Fruit fly (Drosophila melanogaster): Measurements from ENCODE around the gene EloA.
A peak's percentile ranks its signal among the peaks of the same experiment; 100 is the strongest.

EloA gene

DNA sequence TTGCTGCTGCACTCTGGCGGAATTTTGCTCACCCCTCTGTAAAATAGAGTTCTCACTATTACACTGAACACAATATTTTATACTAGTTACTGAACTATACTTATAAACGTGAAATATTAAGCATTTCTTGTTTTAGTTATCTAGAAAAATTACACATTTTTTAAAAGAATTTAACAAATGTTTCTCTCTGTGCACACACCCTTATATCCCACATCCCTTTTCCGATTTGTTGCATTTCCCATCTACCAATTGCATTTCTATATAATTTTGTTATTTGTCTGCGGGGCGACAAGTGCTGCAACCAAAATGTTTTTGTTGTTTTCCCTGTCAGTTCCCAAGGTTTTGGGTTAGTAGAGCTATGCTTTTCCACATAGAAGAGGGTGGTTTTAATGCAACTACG, 51.9 kb downstream of the EloA start (continued):
- TF ChIP-seq CG7839 (tag; optimal IDR thresholded peaks at IDR 0.05), result peak; percentile 4
- no peak for TF ChIP-seq pfk (GFP tag; optimal IDR thresholded peaks at IDR 0.05)
- no peak for TF ChIP-seq pan (optimal IDR thresholded peaks at IDR 0.05)
- TF ChIP-seq pan (GFP tag; optimal IDR thresholded peaks at IDR 0.05 in 1 of 2, IDR thresholded peaks at IDR 0.05 in 1 of 2), result peak in 1 of 2 experiments; percentile 40
- TF ChIP-seq CG10959 (GFP tag; IDR thresholded peaks at IDR 0.05), result peak; percentile 49
- TF ChIP-seq chif (GFP tag; optimal IDR thresholded peaks at IDR 0.05), result peak in 1 of 2 experiments; percentile 46
- TF ChIP-seq CG2712 (tag; optimal IDR thresholded peaks at IDR 0.05), result peak; percentile 76
- TF ChIP-seq fd96Cb (tag; optimal IDR thresholded peaks at IDR 0.05), result peak; percentile 23
- TF ChIP-seq Dll (GFP tag; IDR thresholded peaks at IDR 0.05; ENCODE audit: partially characterized antibody), result no peak
- peak; percentile 46 for TF ChIP-seq Chrac-16 (GFP tag; optimal IDR thresholded peaks at IDR 0.05)
- peak; percentile 13 for TF ChIP-seq trem (tag; optimal IDR thresholded peaks at IDR 0.05)
- peak; percentile 2 for TF ChIP-seq CG4424 (GFP tag; optimal IDR thresholded peaks at IDR 0.05)
- peak; percentile 83 for TF ChIP-seq sens (GFP tag)
- TF ChIP-seq row (GFP tag; IDR thresholded peaks at IDR 0.05), result peak; percentile 49; the same call in 2 of the 3 replicates
- TF ChIP-seq CG17829 (tag; optimal IDR thresholded peaks at IDR 0.05), result peak; percentile 53
- TF ChIP-seq CG10462 (GFP tag; optimal IDR thresholded peaks at IDR 0.05), result peak; percentile 4
- TF ChIP-seq CG3407 (GFP tag; optimal IDR thresholded peaks at IDR 0.05), result no peak
- TF ChIP-seq CG13775 (GFP tag; optimal IDR thresholded peaks at IDR 0.05), result peak; percentile 3
- no peak for TF ChIP-seq CG17359 (tag; optimal IDR thresholded peaks at IDR 0.05)
- TF ChIP-seq lola (GFP tag; optimal IDR thresholded peaks at IDR 0.05), result peak in 1 of 3 experiments; percentile 67
- TF ChIP-seq Hsf (GFP tag; optimal IDR thresholded peaks at IDR 0.05), result peak; percentile 21
- TF ChIP-seq CG17328 (GFP tag; IDR thresholded peaks at IDR 0.05), result 0 out of 2 replicates have a peak, but pooled peaks have one; percentile 28
- TF ChIP-seq NC2β (GFP tag; optimal IDR thresholded peaks at IDR 0.05), result peak; percentile 44
- TF ChIP-seq CG32532 (GFP tag; IDR thresholded peaks at IDR 0.05), result no peak
- peak; percentile 62 for TF ChIP-seq CG8924 (tag; optimal IDR thresholded peaks at IDR 0.05)
- TF ChIP-seq CG31441 (GFP tag; IDR thresholded peaks at IDR 0.05), result peak; percentile 21; the same call in 1 of the 2 replicates
- no peak for TF ChIP-seq schlank (tag; optimal IDR thresholded peaks at IDR 0.05)
- TF ChIP-seq CG10267 (tag; optimal IDR thresholded peaks at IDR 0.05), result peak; percentile 50
- peak; percentile 41 for TF ChIP-seq D19A (tag; optimal IDR thresholded peaks at IDR 0.05)
- peak; percentile 12 for TF ChIP-seq Ssrp (tag; optimal IDR thresholded peaks at IDR 0.05)
- peak; percentile 6 for TF ChIP-seq tin (GFP tag; optimal IDR thresholded peaks at IDR 0.05)
- TF ChIP-seq ara (GFP tag; IDR thresholded peaks at IDR 0.05), result peak; percentile 51; the same call in 1 of the 2 replicates
- peak; percentile 87 for TF ChIP-seq zf30C (GFP tag; optimal IDR thresholded peaks at IDR 0.05)
- TF ChIP-seq Nf-YB (GFP tag; optimal IDR thresholded peaks at IDR 0.05), result peak; percentile 59
- TF ChIP-seq fd64A (GFP tag; optimal IDR thresholded peaks at IDR 0.05), result no peak
- TF ChIP-seq Xbp1 (GFP tag; optimal IDR thresholded peaks at IDR 0.05), result peak; percentile 3
- TF ChIP-seq lilli (GFP tag; optimal IDR thresholded peaks at IDR 0.05), result peak; percentile 5
- no peak for TF ChIP-seq dm (GFP tag; optimal IDR thresholded peaks at IDR 0.05)
- TF ChIP-seq bsh (GFP tag; optimal IDR thresholded peaks at IDR 0.05), result peak in 1 of 2 experiments; percentile 48
- no peak for TF ChIP-seq CG32772 (GFP tag; IDR thresholded peaks at IDR 0.05)
- no peak for TF ChIP-seq lbe (GFP tag; optimal IDR thresholded peaks at IDR 0.05)
- no peak for TF ChIP-seq prd (optimal IDR thresholded peaks at IDR 0.05)
- TF ChIP-seq prd (GFP tag; IDR thresholded peaks at IDR 0.05), result peak; percentile 77; the same call in 2 of the 3 replicates
- no peak for TF ChIP-seq Atf-2 (GFP tag; optimal IDR thresholded peaks at IDR 0.05)
- peak; percentile 28 for TF ChIP-seq CG8388 (GFP tag; optimal IDR thresholded peaks at IDR 0.05)
- TF ChIP-seq Blimp-1 (GFP tag; optimal IDR thresholded peaks at IDR 0.05), result peak; percentile 23
- TF ChIP-seq zfh1 (GFP tag; IDR thresholded peaks at IDR 0.05), result peak; percentile 71; the same call in 2 of the 3 replicates
- TF ChIP-seq pros (GFP tag; optimal IDR thresholded peaks at IDR 0.05), result peak; percentile 29
- TF ChIP-seq Xrp1 (GFP tag; IDR thresholded peaks at IDR 0.05), result peak; percentile 79
- TF ChIP-seq CG12391 (tag; optimal IDR thresholded peaks at IDR 0.05), result peak; percentile 48
- TF ChIP-seq Spps (tag; optimal IDR thresholded peaks at IDR 0.05), result peak; percentile 19
